Worm (Caenorhabditis elegans): ENCODE results near the gene nhr-109.

The nhr-109 gene

DNA sequence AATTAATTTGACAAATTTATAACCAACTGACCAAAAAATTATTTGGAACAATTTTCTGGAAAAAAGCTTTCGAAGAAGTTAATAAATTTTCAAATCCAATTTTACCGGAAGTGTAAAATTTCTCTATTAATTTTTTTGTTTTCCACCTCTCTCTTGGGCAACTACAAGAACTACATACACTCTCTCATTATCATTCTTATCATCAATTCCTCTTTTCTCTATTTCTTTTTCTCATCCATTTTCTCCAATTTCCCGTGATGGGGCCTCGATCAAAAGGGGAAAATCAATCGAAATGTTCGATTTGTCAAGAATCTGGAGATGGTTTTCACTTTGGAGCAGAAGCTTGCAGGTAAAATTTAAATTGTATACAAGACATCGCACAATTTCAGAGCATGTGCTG lies at the start of gene nhr-109:
TSS of gene nhr-109 (plus strand) at position 222 of the 400 bp plus-strand sequence.
- TF ChIP-seq med-1 (GFP tag; optimal IDR thresholded peaks at IDR 0.05; ENCODE audit: insufficient read depth) (no peak), flt-1 (GFP tag; IDR thresholded peaks at IDR 0.05) (no peak), ref-1 (GFP tag; conservative IDR thresholded peaks at IDR 0.05) (no peak), tab-1 (GFP tag; IDR thresholded peaks at IDR 0.05) (no peak)

DNA sequence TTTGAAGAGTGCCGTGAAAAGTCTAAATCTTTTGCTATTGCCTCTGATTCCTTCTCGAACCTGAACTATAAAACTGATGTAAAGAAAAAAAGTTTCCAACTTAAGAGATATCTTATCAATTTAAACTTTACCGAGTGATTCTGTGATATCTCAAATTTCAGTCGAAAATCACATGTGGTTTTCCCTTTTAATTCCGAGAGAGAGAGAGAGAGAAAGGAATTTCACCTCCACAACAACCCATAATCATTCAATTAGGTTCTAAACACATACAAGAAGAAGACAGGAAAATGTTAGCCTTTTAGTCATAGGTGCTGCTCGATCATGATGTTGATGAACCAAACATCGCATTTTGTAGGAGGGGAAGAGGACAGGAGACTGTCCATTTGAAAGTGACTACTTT lies 42.1 kb upstream of the nhr-109 start:
- TF ChIP-seq flt-1 (GFP tag; IDR thresholded peaks at IDR 0.05) (no peak), ztf-29 (GFP tag; IDR thresholded peaks at IDR 0.05) (no peak), ztf-23 (GFP tag; IDR thresholded peaks at IDR 0.05) (no peak), cog-1 (tag; optimal IDR thresholded peaks at IDR 0.05) (no peak), klf-2 (GFP tag; conservative IDR thresholded peaks at IDR 0.05) (no peak)

DNA sequence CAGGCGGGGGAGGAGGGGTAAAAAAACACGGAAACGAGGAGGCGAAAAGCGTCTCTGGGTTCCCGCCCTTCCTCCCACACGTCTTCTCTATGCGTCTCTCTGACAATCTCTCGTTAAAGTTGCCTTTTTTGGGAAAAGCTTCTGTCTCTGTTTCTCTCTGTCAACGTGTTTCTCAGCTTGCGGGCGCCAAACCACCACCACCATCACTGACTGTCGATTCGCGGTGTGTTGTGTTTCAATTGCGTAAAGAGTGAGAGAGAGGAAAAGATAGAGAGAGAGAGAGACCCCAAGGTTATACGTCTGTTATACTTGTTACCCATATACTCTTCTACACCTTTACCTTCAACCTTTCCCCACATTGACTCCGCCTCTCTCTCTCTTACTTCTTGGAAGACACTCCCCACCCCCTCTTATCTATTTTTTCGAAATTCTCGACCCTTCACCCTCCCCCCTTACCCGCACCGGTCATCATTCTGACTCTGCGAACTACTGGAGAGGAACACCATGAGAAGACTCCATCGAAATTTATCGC lies 40.6 kb upstream of the nhr-109 start, which contains the start of gene mlt-7:
TSS of gene mlt-7 (plus strand) at position 482 of the 532 bp plus-strand sequence.
- no peak for TF ChIP-seq flt-1 (GFP tag; IDR thresholded peaks at IDR 0.05)
- no peak for TF ChIP-seq ref-1 (GFP tag; conservative IDR thresholded peaks at IDR 0.05)
- TF ChIP-seq med-1 (GFP tag; optimal IDR thresholded peaks at IDR 0.05; ENCODE audit: insufficient read depth): no peak
- TF ChIP-seq ztf-29 (GFP tag; IDR thresholded peaks at IDR 0.05): no peak
- TF ChIP-seq klf-2 (GFP tag; conservative IDR thresholded peaks at IDR 0.05): no peak
- TF ChIP-seq cog-1 (tag; optimal IDR thresholded peaks at IDR 0.05): no peak
- no peak for TF ChIP-seq T22C8.4 (GFP tag; IDR thresholded peaks at IDR 0.05)
- no peak for TF ChIP-seq ztf-23 (GFP tag; IDR thresholded peaks at IDR 0.05)
- TF ChIP-seq tab-1 (GFP tag; IDR thresholded peaks at IDR 0.05): no peak

DNA sequence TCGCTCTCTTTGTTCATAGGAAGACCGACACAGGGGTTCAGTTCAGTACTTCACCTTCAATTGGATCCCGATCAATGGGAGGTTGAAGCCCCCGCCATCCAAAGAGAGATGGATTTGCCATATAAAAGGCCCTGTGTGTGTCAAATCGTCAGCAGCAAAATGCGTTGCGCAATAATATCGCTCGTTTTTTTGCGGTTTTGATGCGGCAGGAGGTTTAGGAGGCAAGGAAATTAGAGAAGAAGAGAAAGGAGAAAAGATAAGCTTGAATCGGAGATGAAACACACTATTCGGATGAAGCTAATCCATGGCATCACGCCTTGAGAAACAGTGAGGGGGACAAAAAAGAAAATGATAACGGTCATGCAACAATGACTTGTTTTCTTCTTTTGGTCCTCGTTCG lies 38.7 kb upstream of the nhr-109 start:
- no peak for TF ChIP-seq klf-2 (GFP tag; conservative IDR thresholded peaks at IDR 0.05)
- no peak for TF ChIP-seq cog-1 (tag; optimal IDR thresholded peaks at IDR 0.05)
- TF ChIP-seq tab-1 (GFP tag; IDR thresholded peaks at IDR 0.05): no peak
- no peak for TF ChIP-seq flt-1 (GFP tag; IDR thresholded peaks at IDR 0.05)
- TF ChIP-seq med-1 (GFP tag; optimal IDR thresholded peaks at IDR 0.05; ENCODE audit: insufficient read depth): no peak
- TF ChIP-seq ztf-23 (GFP tag; IDR thresholded peaks at IDR 0.05): no peak
- no peak for TF ChIP-seq ztf-29 (GFP tag; IDR thresholded peaks at IDR 0.05)
- TF ChIP-seq ref-1 (GFP tag; conservative IDR thresholded peaks at IDR 0.05): no peak
- no peak for TF ChIP-seq T22C8.4 (GFP tag; IDR thresholded peaks at IDR 0.05)

DNA sequence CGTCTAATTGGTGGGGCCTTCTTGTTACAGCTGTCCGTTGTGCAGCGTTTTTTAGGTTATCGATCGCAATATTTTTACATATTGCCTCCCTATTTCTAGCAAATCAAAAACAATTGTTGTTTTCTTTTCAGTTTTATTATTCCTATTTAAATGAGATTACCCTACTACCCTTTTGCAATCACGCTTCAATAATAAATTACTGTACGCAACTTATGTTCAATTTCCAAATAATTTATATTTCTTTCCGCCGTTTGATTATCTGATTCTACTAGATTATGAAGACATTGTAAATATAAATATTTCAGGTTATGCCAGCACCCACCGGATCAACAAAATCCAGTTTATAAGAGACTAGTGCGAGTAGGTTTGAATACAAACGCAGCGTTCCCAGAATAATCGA lies 27.8 kb upstream of the nhr-109 start, which contains the start of gene ZK430.5:
TSS of gene ZK430.5 (plus strand) at position 301 of the 400 bp plus-strand sequence.
- TF ChIP-seq tab-1 (GFP tag; IDR thresholded peaks at IDR 0.05) (no peak), cog-1 (tag; optimal IDR thresholded peaks at IDR 0.05) (no peak), T22C8.4 (GFP tag; IDR thresholded peaks at IDR 0.05) (no peak), med-1 (GFP tag; optimal IDR thresholded peaks at IDR 0.05; ENCODE audit: insufficient read depth) (no peak)

DNA sequence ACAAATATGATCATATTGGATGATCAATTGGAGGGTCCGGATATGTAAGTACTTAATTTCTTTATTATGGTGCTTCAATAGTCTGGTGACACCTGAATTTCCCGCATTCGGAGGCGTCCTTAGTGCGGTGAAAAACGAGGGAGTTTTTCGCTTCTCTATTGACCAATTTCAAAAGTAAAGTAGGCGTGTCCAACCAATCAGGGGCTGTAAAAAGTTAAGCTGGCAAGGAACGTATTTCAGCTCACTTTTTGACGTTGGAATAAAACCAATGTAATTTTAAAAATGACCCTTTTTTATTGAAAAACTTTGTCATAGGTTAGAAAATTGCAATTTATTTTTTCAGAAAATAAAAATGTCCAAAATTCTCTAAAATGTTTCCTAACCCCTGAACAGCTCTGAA lies 23.5 kb upstream of the nhr-109 start:
- TF ChIP-seq med-1 (GFP tag; optimal IDR thresholded peaks at IDR 0.05; ENCODE audit: insufficient read depth) (no peak), ref-1 (GFP tag; conservative IDR thresholded peaks at IDR 0.05) (no peak)

DNA sequence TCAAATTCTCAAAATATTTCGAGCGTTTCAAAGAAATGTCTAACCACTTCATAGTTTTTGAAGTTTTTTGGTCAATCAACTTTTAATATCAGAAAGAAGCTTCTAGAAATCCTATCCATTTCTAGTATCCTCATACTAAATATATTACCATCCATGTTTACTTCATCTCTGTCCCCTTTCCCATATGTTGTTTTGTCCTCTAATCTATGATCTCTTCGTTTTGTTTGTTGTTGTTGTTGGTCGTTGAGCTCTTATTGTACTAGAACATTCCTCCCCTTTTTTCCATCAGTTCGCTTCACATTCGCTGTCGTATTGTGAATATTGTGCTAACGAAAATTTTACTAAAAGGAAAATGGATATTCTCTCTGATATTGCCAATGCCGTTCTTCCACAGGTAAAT lies 15.8 kb upstream of the nhr-109 start, which contains the start of gene sod-5:
TSS of gene sod-5 (plus strand) at position 301 of the 400 bp plus-strand sequence.
- TF ChIP-seq cog-1 (tag; optimal IDR thresholded peaks at IDR 0.05): no peak
- no peak for TF ChIP-seq ztf-23 (GFP tag; IDR thresholded peaks at IDR 0.05)
- TF ChIP-seq T22C8.4 (GFP tag; IDR thresholded peaks at IDR 0.05): no peak
- no peak for TF ChIP-seq flt-1 (GFP tag; IDR thresholded peaks at IDR 0.05)
- no peak for TF ChIP-seq tab-1 (GFP tag; IDR thresholded peaks at IDR 0.05)
- no peak for TF ChIP-seq med-1 (GFP tag; optimal IDR thresholded peaks at IDR 0.05; ENCODE audit: insufficient read depth)
- TF ChIP-seq ref-1 (GFP tag; conservative IDR thresholded peaks at IDR 0.05): no peak
- TF ChIP-seq ztf-29 (GFP tag; IDR thresholded peaks at IDR 0.05): no peak
- no peak for TF ChIP-seq klf-2 (GFP tag; conservative IDR thresholded peaks at IDR 0.05)

DNA sequence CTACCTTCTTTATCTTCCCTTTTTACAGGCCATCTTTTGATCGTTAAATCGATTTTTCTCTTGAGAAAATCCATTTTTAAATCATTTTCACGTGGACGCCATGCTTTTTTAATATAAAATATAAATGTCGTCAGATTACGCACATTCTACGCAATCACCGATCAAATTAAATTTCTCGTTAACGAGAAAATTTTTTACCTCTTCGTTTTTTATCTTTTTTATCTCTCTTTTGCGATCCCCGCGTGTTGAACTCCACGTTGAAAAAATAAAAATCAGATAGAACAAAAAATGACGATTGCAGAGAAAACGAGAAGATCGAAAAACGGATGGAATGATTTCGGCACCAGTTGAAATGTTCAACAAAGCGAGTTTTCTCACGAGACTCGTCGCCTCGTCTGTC lies 13.2 kb upstream of the nhr-109 start, which contains the start of gene bpnt-1:
TSS of gene bpnt-1 (plus strand) at position 301 of the 400 bp plus-strand sequence.
- TF ChIP-seq tab-1 (GFP tag; IDR thresholded peaks at IDR 0.05): no peak
- TF ChIP-seq med-1 (GFP tag; optimal IDR thresholded peaks at IDR 0.05; ENCODE audit: insufficient read depth): no peak
- no peak for TF ChIP-seq ztf-29 (GFP tag; IDR thresholded peaks at IDR 0.05)
- no peak for TF ChIP-seq T22C8.4 (GFP tag; IDR thresholded peaks at IDR 0.05)
- no peak for TF ChIP-seq klf-2 (GFP tag; conservative IDR thresholded peaks at IDR 0.05)
- no peak for TF ChIP-seq cog-1 (tag; optimal IDR thresholded peaks at IDR 0.05)
- no peak for TF ChIP-seq flt-1 (GFP tag; IDR thresholded peaks at IDR 0.05)

DNA sequence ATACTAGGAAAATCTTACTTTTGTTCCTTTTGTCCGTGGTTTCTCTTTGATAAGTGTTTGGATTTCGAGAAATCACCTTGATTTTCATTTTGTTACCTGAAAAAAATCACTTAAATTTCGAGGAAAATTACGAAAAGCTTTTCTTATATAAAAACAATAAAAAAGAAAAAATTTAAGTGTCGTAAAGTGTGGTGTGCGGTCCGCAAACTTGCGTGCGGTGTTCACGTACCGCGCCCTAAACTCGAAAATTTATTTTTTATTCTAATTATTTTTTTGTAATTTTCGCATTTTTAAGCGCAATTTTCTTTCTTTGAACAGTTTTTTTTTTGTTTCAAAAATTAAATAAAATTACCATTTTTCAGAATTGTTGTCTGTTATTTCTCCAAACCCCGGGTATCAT lies 8.4 kb upstream of the nhr-109 start, which contains the start of the genes dcaf-13 and toe-1:
TSS of gene dcaf-13 (minus strand) at position 96 of the 400 bp plus-strand sequence.
TSS of gene toe-1 (plus strand) at position 361 of the 400 bp plus-strand sequence.
- TF ChIP-seq ztf-29 (GFP tag; IDR thresholded peaks at IDR 0.05): no peak
- no peak for TF ChIP-seq ref-1 (GFP tag; conservative IDR thresholded peaks at IDR 0.05)

DNA sequence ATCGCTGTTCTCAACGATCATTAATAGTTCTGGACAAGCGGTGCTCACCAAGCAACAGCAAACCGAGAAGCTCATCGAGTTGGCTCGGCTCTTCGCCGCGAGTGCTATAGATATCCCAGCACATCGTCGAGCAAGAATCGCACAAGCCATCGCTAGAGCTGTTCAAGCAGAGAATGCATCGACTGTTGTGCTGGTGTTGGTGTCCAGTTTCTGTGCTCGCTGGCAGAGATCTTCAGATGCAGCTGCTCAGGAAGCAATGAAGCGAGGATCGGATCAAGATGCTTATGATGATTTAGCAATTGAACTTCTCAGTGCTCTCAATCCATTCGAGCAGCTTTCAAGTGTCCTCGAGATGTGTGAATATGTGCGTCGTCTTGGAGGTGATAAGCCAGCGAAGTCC lies 5.0 kb upstream of the nhr-109 start:
- TF ChIP-seq ref-1 (GFP tag; conservative IDR thresholded peaks at IDR 0.05) (no peak), tab-1 (GFP tag; IDR thresholded peaks at IDR 0.05) (no peak), cog-1 (tag; optimal IDR thresholded peaks at IDR 0.05) (no peak), ztf-23 (GFP tag; IDR thresholded peaks at IDR 0.05) (no peak), med-1 (GFP tag; optimal IDR thresholded peaks at IDR 0.05; ENCODE audit: insufficient read depth) (no peak), flt-1 (GFP tag; IDR thresholded peaks at IDR 0.05) (no peak), ztf-29 (GFP tag; IDR thresholded peaks at IDR 0.05) (no peak), klf-2 (GFP tag; conservative IDR thresholded peaks at IDR 0.05) (no peak), T22C8.4 (GFP tag; IDR thresholded peaks at IDR 0.05) (no peak)

DNA sequence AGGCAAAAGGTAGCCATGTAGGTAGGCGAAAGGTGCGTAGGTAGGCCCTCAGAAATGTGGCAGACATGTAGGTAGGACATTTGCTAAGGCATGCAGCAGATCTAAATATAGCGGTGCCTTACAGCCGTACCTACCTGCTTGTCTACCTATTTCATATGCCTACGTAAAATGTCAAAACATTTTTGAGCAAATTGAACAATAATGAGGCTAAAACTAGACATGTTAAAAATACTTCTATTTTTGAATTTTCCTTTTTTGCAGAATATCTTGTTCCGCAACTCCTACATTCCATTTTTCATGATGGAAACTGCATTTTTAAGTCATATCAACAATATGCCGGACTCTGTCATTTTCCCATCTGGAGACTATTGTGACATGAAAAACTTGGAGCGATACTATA lies 1.1 kb downstream of the nhr-109 start:
- TF ChIP-seq med-1 (GFP tag; optimal IDR thresholded peaks at IDR 0.05; ENCODE audit: insufficient read depth): no peak

All from whole organism, midembryonic.